Fruit fly (Drosophila melanogaster): ENCODE results near the gene mtSSB.

mtSSB gene

dm6 chr3R:16224415-16225165 is 19.5 kb upstream of the mtSSB start (continued):
- TF ChIP-seq ken (GFP tag; IDR thresholded peaks at IDR 0.05) (no peak), vnd (GFP tag; IDR thresholded peaks at IDR 0.05; ENCODE audit: partially characterized antibody) (no peak), inv (GFP tag; IDR thresholded peaks at IDR 0.05; ENCODE audit: partially characterized antibody) (no peak), zfh1 (GFP tag; IDR thresholded peaks at IDR 0.05) (no peak), mam (GFP tag; optimal IDR thresholded peaks at IDR 0.05) (peak; percentile 97), hth (optimal IDR thresholded peaks at IDR 0.05) (no peak), dimm (GFP tag; IDR thresholded peaks at IDR 0.05) (no peak), stwl (tag; optimal IDR thresholded peaks at IDR 0.05) (peak; percentile 50), wor (GFP tag; IDR thresholded peaks at IDR 0.05) (no peak), CG14667 (GFP tag; IDR thresholded peaks at IDR 0.05) (no peak), CG11695 (GFP tag; IDR thresholded peaks at IDR 0.05) (no peak), CG6254 (GFP tag; optimal IDR thresholded peaks at IDR 0.05) (peak; percentile 97), CG7928 (GFP tag; optimal IDR thresholded peaks at IDR 0.05) (peak; percentile 76), CG16779 (GFP tag; IDR thresholded peaks at IDR 0.05) (no peak), Stat92E (GFP tag; optimal IDR thresholded peaks at IDR 0.05) (peak in 1 of 3 experiments; percentile 99), CG9437 (GFP tag; optimal IDR thresholded peaks at IDR 0.05) (peak; percentile 90), Bgb (GFP tag; IDR thresholded peaks at IDR 0.05; ENCODE audit: partially characterized antibody) (no peak), vfl (GFP tag; optimal IDR thresholded peaks at IDR 0.05) (peak; percentile 94), CG5180 (GFP tag; optimal IDR thresholded peaks at IDR 0.05) (peak; percentile 91), CG3847 (GFP tag; IDR thresholded peaks at IDR 0.05) (no peak), CG18011 (GFP tag; optimal IDR thresholded peaks at IDR 0.05) (peak; percentile 88), pan (optimal IDR thresholded peaks at IDR 0.05) (no peak), pan (GFP tag; optimal IDR thresholded peaks at IDR 0.05 in 1 of 2, IDR thresholded peaks at IDR 0.05 in 1 of 2) (no peak), CG3281 (GFP tag; optimal IDR thresholded peaks at IDR 0.05) (peak; percentile 96), Atf3 (GFP tag; optimal IDR thresholded peaks at IDR 0.05) (peak; percentile 97), zf30C (GFP tag; optimal IDR thresholded peaks at IDR 0.05) (peak; percentile 82), CG1529 (GFP tag; optimal IDR thresholded peaks at IDR 0.05) (peak; percentile 98), CG1603 (tag; optimal IDR thresholded peaks at IDR 0.05) (peak; percentile 90), ara (GFP tag; IDR thresholded peaks at IDR 0.05) (no peak), Awh (GFP tag; IDR thresholded peaks at IDR 0.05) (no peak), ERR (GFP tag; optimal IDR thresholded peaks at IDR 0.05) (peak; percentile 95), Oaz (GFP tag; IDR thresholded peaks at IDR 0.05) (no peak), Usf (GFP tag; optimal IDR thresholded peaks at IDR 0.05) (peak; percentile 89), tup (GFP tag; optimal IDR thresholded peaks at IDR 0.05) (peak; percentile 93), D19A (tag; optimal IDR thresholded peaks at IDR 0.05) (peak; percentile 96), h (optimal IDR thresholded peaks at IDR 0.05) (no peak), Dp (GFP tag; optimal IDR thresholded peaks at IDR 0.05) (peak; percentile 26), PHDP (tag; optimal IDR thresholded peaks at IDR 0.05) (peak; percentile 98), corto (GFP tag; optimal IDR thresholded peaks at IDR 0.05) (peak; percentile 73), Xbp1 (GFP tag; optimal IDR thresholded peaks at IDR 0.05) (peak; percentile 96), CG6175 (GFP tag; IDR thresholded peaks at IDR 0.05) (no peak), Med (GFP tag) (peak; percentile 99), disco-r (GFP tag; optimal IDR thresholded peaks at IDR 0.05) (peak; percentile 96), pnt (GFP tag; optimal IDR thresholded peaks at IDR 0.05) (peak; percentile 97), Bteb2 (GFP tag; optimal IDR thresholded peaks at IDR 0.05) (peak; percentile 98), sr (GFP tag; IDR thresholded peaks at IDR 0.05) (no peak), Sry-δ (GFP tag; optimal IDR thresholded peaks at IDR 0.05) (peak; percentile 75), chif (GFP tag; optimal IDR thresholded peaks at IDR 0.05) (peak; percentile 97), CG4707 (GFP tag; optimal IDR thresholded peaks at IDR 0.05) (peak; percentile 93), fd64A (GFP tag; optimal IDR thresholded peaks at IDR 0.05) (peak; percentile 96)

All from whole organism, embryonic.